Fruit fly (Drosophila melanogaster) whole organism, embryonic: ENCODE data around the gene CG32298.

Experiments used
- ATbp ChIP-seq: fragments of 200-800 bp; sonication (Bioruptor generic); optimal IDR thresholded peaks from 2 replicates; lab custom pipeline; 2017; ENCODE audit warnings: missing biosample characterization, mild to moderate bottlenecking, missing genetic modification characterization, missing genetic modification reagents
- Adf1 ChIP-seq: fragments of 200-800 bp; sonication (Bioruptor generic); IDR thresholded peaks from 2 replicates; pipeline ENCODE4 v1.3.6; 2022; ENCODE audit warnings: missing biosample characterization, missing genetic modification characterization
- Atf-2 ChIP-seq: fragments of 200-800 bp; sonication (Bioruptor generic); optimal IDR thresholded peaks from 2 replicates; lab custom pipeline; 2016; ENCODE audit warnings: missing biosample characterization, missing genetic modification characterization
- B-H2 ChIP-seq: fragments of 200-800 bp; sonication (Bioruptor generic); optimal IDR thresholded peaks from 2 replicates; lab custom pipeline; 2018; ENCODE audit warnings: missing biosample characterization, mild to moderate bottlenecking, missing genetic modification characterization
- Bgb ChIP-seq: fragments of 200-800 bp; sonication (Bioruptor generic); IDR thresholded peaks from 2 replicates; pipeline ENCODE4 v1.3.6; 2022; ENCODE audit warnings: missing biosample characterization, missing genetic modification characterization; ENCODE audit not compliant: partially characterized antibody
- C15 ChIP-seq: fragments of 200-800 bp; sonication (Bioruptor generic); IDR thresholded peaks from 3 replicates; pipeline ENCODE4 v1.3.6; 2022; ENCODE audit warnings: missing biosample characterization, missing genetic modification characterization
- CG10543 ChIP-seq: fragments of 200-800 bp; sonication (Bioruptor generic); optimal IDR thresholded peaks from 3 replicates; lab custom pipeline; 2017; ENCODE audit warnings: missing biosample characterization, mild to moderate bottlenecking, missing genetic modification characterization, moderate library complexity
- CG10959 ChIP-seq: fragments of 200-800 bp; sonication (Bioruptor generic); IDR thresholded peaks from 2 replicates; pipeline ENCODE4 v1.3.6; 2022; ENCODE audit warnings: missing biosample characterization, missing genetic modification characterization
- CG11560 ChIP-seq: fragments of 200-800 bp; sonication (Bioruptor generic); IDR thresholded peaks from 3 replicates; pipeline ENCODE4 v1.3.6; 2022; ENCODE audit warnings: missing biosample characterization, missing genetic modification characterization
- CG12104 ChIP-seq: fragments of 200-800 bp; sonication (Bioruptor generic); optimal IDR thresholded peaks from 3 replicates; lab custom pipeline; 2016; ENCODE audit warnings: missing biosample characterization, missing genetic modification characterization
- CG13775 ChIP-seq: fragments of 200-800 bp; sonication (Bioruptor generic); optimal IDR thresholded peaks from 3 replicates; lab custom pipeline; 2017; ENCODE audit warnings: missing biosample characterization, mild to moderate bottlenecking, missing genetic modification characterization
- CG14441 ChIP-seq: fragments of 200-800 bp; sonication (Bioruptor generic); IDR thresholded peaks from 2 replicates; pipeline ENCODE4 v1.3.6; 2022; ENCODE audit warnings: missing biosample characterization, missing genetic modification characterization
- CG1529 ChIP-seq: fragments of 200-800 bp; sonication (Bioruptor generic); optimal IDR thresholded peaks from 3 replicates; lab custom pipeline; 2018; ENCODE audit warnings: missing biosample characterization, missing genetic modification characterization
- CG16815 ChIP-seq: fragments of 200-800 bp; sonication (Bioruptor generic); optimal IDR thresholded peaks from 3 replicates; lab custom pipeline; 2017; ENCODE audit warnings: missing biosample characterization, mild to moderate bottlenecking, missing genetic modification characterization
- CG17361 ChIP-seq: fragments of 200-800 bp; sonication (Bioruptor generic); IDR thresholded peaks from 3 replicates; pipeline ENCODE4 v1.3.6; 2022; ENCODE audit warnings: missing biosample characterization, missing genetic modification characterization
- CG2199 ChIP-seq: fragments of 200-800 bp; sonication (Bioruptor generic); IDR thresholded peaks from 3 replicates; pipeline ENCODE4 v1.3.6; 2022; ENCODE audit warnings: missing biosample characterization, missing genetic modification characterization
- CG34422 ChIP-seq: fragments of 200-800 bp; sonication (Bioruptor generic); IDR thresholded peaks from 3 replicates; pipeline ENCODE4 v1.3.6; 2022; ENCODE audit warnings: missing biosample characterization, missing genetic modification characterization
- CG42726 ChIP-seq: fragments of 200-800 bp; sonication (Bioruptor generic); IDR thresholded peaks from 2 replicates; pipeline ENCODE4 v1.3.6; 2022; ENCODE audit warnings: missing biosample characterization, missing genetic modification characterization; ENCODE audit not compliant: partially characterized antibody
- CG5245 ChIP-seq: fragments of 200-800 bp; sonication (Bioruptor generic); optimal IDR thresholded peaks from 3 replicates; lab custom pipeline; 2016; ENCODE audit warnings: missing biosample characterization, missing genetic modification characterization
- CG9797 ChIP-seq: fragments of 200-800 bp; sonication (Bioruptor generic); optimal IDR thresholded peaks from 3 replicates; lab custom pipeline; 2018; ENCODE audit warnings: missing biosample characterization, mild to moderate bottlenecking, missing genetic modification characterization
- CHES-1-like ChIP-seq: fragments of 200-800 bp; sonication (Bioruptor generic); optimal IDR thresholded peaks from 2 replicates; lab custom pipeline; 2016; ENCODE audit warnings: missing biosample characterization, missing genetic modification characterization
- CrebB ChIP-seq: fragments of 200-800 bp; sonication (Bioruptor generic); optimal IDR thresholded peaks from 3 replicates; lab custom pipeline; 2018; ENCODE audit warnings: missing biosample characterization, mild to moderate bottlenecking, missing genetic modification characterization
- D19A ChIP-seq: fragments of 200-800 bp; optimal IDR thresholded peaks from 3 replicates; lab custom pipeline; 2019; ENCODE audit warnings: missing biosample characterization, mild to moderate bottlenecking, missing genetic modification characterization, moderate library complexity
- Deaf1 ChIP-seq: fragments of 200-800 bp; optimal IDR thresholded peaks from 3 replicates; lab custom pipeline; 2019; ENCODE audit warnings: missing biosample characterization, mild to moderate bottlenecking, missing genetic modification characterization, moderate library complexity
- Ets65A ChIP-seq: fragments of 200-800 bp; sonication (Bioruptor generic); peaks from one replicate; lab custom pipeline; 2016; ENCODE audit warnings: missing biosample characterization, missing genetic modification characterization
- HLH3B ChIP-seq: fragments of 200-800 bp; sonication (Bioruptor generic); IDR thresholded peaks from 2 replicates; pipeline ENCODE4 v1.3.6; 2022; ENCODE audit warnings: missing biosample characterization, missing genetic modification characterization
- HLH54F ChIP-seq: fragments of 200-800 bp; sonication (Bioruptor generic); optimal IDR thresholded peaks from 3 replicates; lab custom pipeline; 2016; ENCODE audit warnings: missing biosample characterization, missing genetic modification characterization
- Hr3 ChIP-seq: fragments of 200-800 bp; sonication (Bioruptor generic); optimal IDR thresholded peaks from 3 replicates; lab custom pipeline; 2016; ENCODE audit warnings: missing biosample characterization, missing genetic modification characterization
- Kr ChIP-seq: fragments of 200-800 bp; sonication (Bioruptor generic); optimal IDR thresholded peaks from 2 replicates; lab custom pipeline; 2017; ENCODE audit warnings: missing biosample characterization, mild to moderate bottlenecking, missing genetic modification characterization
- Neu2 ChIP-seq: fragments of 200-800 bp; sonication (Bioruptor generic); optimal IDR thresholded peaks from 3 replicates; lab custom pipeline; 2016; ENCODE audit warnings: missing biosample characterization, missing genetic modification characterization, borderline replicate concordance
- Rx ChIP-seq: fragments of 200-800 bp; sonication (Bioruptor generic); IDR thresholded peaks from 2 replicates; pipeline ENCODE4 v1.3.6; 2022; ENCODE audit warnings: missing biosample characterization, missing genetic modification characterization
- Ssrp ChIP-seq: fragments of 200-800 bp; sonication (Bioruptor generic); optimal IDR thresholded peaks from 2 replicates; lab custom pipeline; 2018; ENCODE audit warnings: missing biosample characterization, mild to moderate bottlenecking, missing genetic modification characterization, moderate library complexity
- Vsx1 ChIP-seq: fragments of 200-800 bp; sonication (Bioruptor generic); optimal IDR thresholded peaks from 2 replicates; lab custom pipeline; 2017; ENCODE audit warnings: missing biosample characterization, mild to moderate bottlenecking, missing genetic modification characterization, missing genetic modification reagents
- ci ChIP-seq: fragments of 200-800 bp; sonication (Bioruptor generic); IDR thresholded peaks from 3 replicates; pipeline ENCODE4 v1.3.6; 2022; ENCODE audit warnings: missing biosample characterization, missing genetic modification characterization
- crp ChIP-seq, 2 experiments: fragments of 200-800 bp; sonication (Bioruptor generic); optimal IDR thresholded peaks; 2 replicates in 1 of 2; 3 replicates in 1 of 2; lab custom pipeline; 2017; ENCODE audit warnings: missing biosample characterization in 2 of 2, missing genetic modification characterization in 2 of 2, mild to moderate bottlenecking in 1 of 2, moderate library complexity in 1 of 2
- fd102C ChIP-seq: fragments of 200-800 bp; sonication (Bioruptor generic); optimal IDR thresholded peaks from 2 replicates; lab custom pipeline; 2018; ENCODE audit warnings: missing biosample characterization, mild to moderate bottlenecking, missing genetic modification characterization, moderate library complexity
- fd64A ChIP-seq: fragments of 200-800 bp; sonication (Bioruptor generic); optimal IDR thresholded peaks from 3 replicates; lab custom pipeline; 2018; ENCODE audit warnings: missing biosample characterization, mild to moderate bottlenecking, missing genetic modification characterization
- gcm ChIP-seq: fragments of 200-800 bp; sonication (Bioruptor generic); optimal IDR thresholded peaks from 2 replicates; lab custom pipeline; 2019; ENCODE audit warnings: missing biosample characterization, mild to moderate bottlenecking, missing genetic modification characterization, moderate library complexity
- insv ChIP-seq, 2 experiments: fragments of 200-800 bp; sonication (Bioruptor generic); optimal IDR thresholded peaks; 3 replicates each; lab custom pipeline; 2016 to 2018; ENCODE audit warnings: missing biosample characterization in 2 of 2, missing genetic modification characterization in 2 of 2
- ken ChIP-seq: fragments of 200-800 bp; sonication (Bioruptor generic); IDR thresholded peaks from 3 replicates; pipeline ENCODE4 v1.3.6; 2022; ENCODE audit warnings: missing biosample characterization, missing genetic modification characterization
- nom ChIP-seq: fragments of 200-800 bp; sonication (Bioruptor generic); optimal IDR thresholded peaks from 2 replicates; lab custom pipeline; 2017; ENCODE audit warnings: missing biosample characterization, missing genetic modification characterization, mild to moderate bottlenecking, moderate library complexity, missing genetic modification reagents
- pros ChIP-seq: fragments of 200-800 bp; sonication (Bioruptor generic); optimal IDR thresholded peaks from 3 replicates; lab custom pipeline; 2019; ENCODE audit warnings: missing biosample characterization, mild to moderate bottlenecking, missing genetic modification characterization, moderate library complexity
- ranshi ChIP-seq: fragments of 200-800 bp; sonication (Bioruptor generic); IDR thresholded peaks from 2 replicates; pipeline ENCODE4 v1.3.6; 2022; ENCODE audit warnings: missing biosample characterization, missing genetic modification characterization
- run ChIP-seq: fragments of 200-800 bp; sonication (Bioruptor generic); optimal IDR thresholded peaks from 3 replicates; lab custom pipeline; 2018; ENCODE audit warnings: missing biosample characterization, mild to moderate bottlenecking, missing genetic modification characterization
- shn ChIP-seq: fragments of 200-800 bp; sonication (Bioruptor generic); optimal IDR thresholded peaks from 3 replicates; lab custom pipeline; 2016; ENCODE audit warnings: missing biosample characterization, missing genetic modification characterization
- ssp ChIP-seq: fragments of 200-800 bp; sonication (Bioruptor generic); IDR thresholded peaks from 2 replicates; pipeline ENCODE4 v1.3.6; 2022; ENCODE audit warnings: missing biosample characterization, missing genetic modification characterization
- toy ChIP-seq: fragments of 200-800 bp; sonication (Bioruptor generic); IDR thresholded peaks from 2 replicates; pipeline ENCODE4 v1.3.6; 2022; ENCODE audit warnings: missing biosample characterization, missing genetic modification characterization
- unc-4 ChIP-seq: fragments of 200-800 bp; sonication (Bioruptor generic); IDR thresholded peaks from 2 replicates; pipeline ENCODE4 v1.3.6; 2022; ENCODE audit warnings: missing biosample characterization, missing genetic modification characterization; ENCODE audit not compliant: partially characterized antibody

CG32298 gene

dm6 chr3L:2390889-2391288, at the start of gene CG32298, which contains the start of gene CG32299:
TSS of gene CG32298 (minus strand) at chr3L:2390989.
TSS of gene CG32299 (minus strand) at chr3L:2390989.
- peak; percentile 78 for TF ChIP-seq gcm (GFP tag; lab: Kevin White, UChicago)
- TF ChIP-seq fd64A (GFP tag; lab: Kevin White, UChicago): no peak

- no peak for TF ChIP-seq CrebB (tag; lab: Kevin White, UChicago)
- no peak for TF ChIP-seq Kr (GFP tag; lab: Kevin White, UChicago)
- no peak for TF ChIP-seq toy
- TF ChIP-seq CG9797 (GFP tag; lab: Kevin White, UChicago): no peak
- no peak for TF ChIP-seq Ssrp (tag; lab: Kevin White, UChicago)
- peak; percentile 16; the same call in 1 of the 2 replicates for TF ChIP-seq Adf1 (GFP tag; lab: Robert Waterston, UW)
- TF ChIP-seq Rx: no peak
- no peak for TF ChIP-seq crp (GFP tag; optimal IDR thresholded peaks at IDR 0.05; lab: Kevin White, UChicago)
- TF ChIP-seq ranshi (GFP tag; lab: Robert Waterston, UW): no peak
- TF ChIP-seq CG2199 (GFP tag; lab: Robert Waterston, UW): peak; percentile 91
- TF ChIP-seq fd102C (GFP tag; lab: Kevin White, UChicago): no peak
- no peak for TF ChIP-seq CG11560 (tag; lab: Robert Waterston, UW)
- TF ChIP-seq HLH3B: no peak
- TF ChIP-seq CG34422 (GFP tag; lab: Robert Waterston, UW): no peak; the same call in 2 of the 3 replicates
- TF ChIP-seq B-H2 (GFP tag; lab: Kevin White, UChicago): no peak
- TF ChIP-seq CG16815 (GFP tag; lab: Kevin White, UChicago): no peak
- no peak for TF ChIP-seq ken (GFP tag; lab: Robert Waterston, UW)
- peak; percentile 81 for TF ChIP-seq pros (GFP tag; lab: Kevin White, UChicago)
- TF ChIP-seq CG12104 (GFP tag; lab: Kevin White, UChicago): no peak
- no peak for TF ChIP-seq CHES-1-like
- no peak for TF ChIP-seq Bgb
- TF ChIP-seq nom (GFP tag; lab: Kevin White, UChicago): peak; percentile 29
- TF ChIP-seq unc-4 (GFP tag; lab: Robert Waterston, UW): no peak
- TF ChIP-seq D19A (tag; lab: Kevin White, UChicago): no peak
- no peak for TF ChIP-seq ATbp (GFP tag; lab: Kevin White, UChicago)
- peak; percentile 57; the same call in 1 of the 3 replicates for TF ChIP-seq ci (GFP tag; lab: Robert Waterston, UW)
- no peak for TF ChIP-seq HLH54F (GFP tag; lab: Kevin White, UChicago)
- no peak for TF ChIP-seq CG17361 (GFP tag; lab: Robert Waterston, UW)
- no peak for TF ChIP-seq CG5245
- peak; percentile 37 for TF ChIP-seq Deaf1 (tag; lab: Kevin White, UChicago)
- TF ChIP-seq Neu2 (GFP tag; lab: Kevin White, UChicago): no peak
- TF ChIP-seq insv (GFP tag; optimal IDR thresholded peaks at IDR 0.05; lab: Kevin White, UChicago): no peak
- TF ChIP-seq Ets65A (GFP tag; lab: Kevin White, UChicago): no peak
- TF ChIP-seq CG42726 (GFP tag; lab: Robert Waterston, UW): no peak
- TF ChIP-seq run (tag; lab: Kevin White, UChicago): no peak
- peak; percentile 5 for TF ChIP-seq Vsx1
- no peak for TF ChIP-seq C15
- TF ChIP-seq CG13775 (GFP tag; lab: Kevin White, UChicago): no peak
- TF ChIP-seq CG10543: no peak
- TF ChIP-seq ssp (GFP tag; lab: Robert Waterston, UW): no peak
- TF ChIP-seq CG1529 (GFP tag; lab: Kevin White, UChicago): no peak
- TF ChIP-seq Atf-2 (GFP tag; lab: Kevin White, UChicago): no peak
- TF ChIP-seq Hr3 (GFP tag; lab: Kevin White, UChicago): no peak
- TF ChIP-seq CG14441: no peak
- TF ChIP-seq shn (GFP tag; lab: Kevin White, UChicago): no peak
- no peak for TF ChIP-seq CG10959 (GFP tag; lab: Robert Waterston, UW)
These were observed 48.0 kb upstream of the CG32298 start for dm6 chr3L:2438609-2439422.
